Worm (Caenorhabditis elegans): Measurements from ENCODE around the gene hrg-7.

The hrg-7 gene

DNA sequence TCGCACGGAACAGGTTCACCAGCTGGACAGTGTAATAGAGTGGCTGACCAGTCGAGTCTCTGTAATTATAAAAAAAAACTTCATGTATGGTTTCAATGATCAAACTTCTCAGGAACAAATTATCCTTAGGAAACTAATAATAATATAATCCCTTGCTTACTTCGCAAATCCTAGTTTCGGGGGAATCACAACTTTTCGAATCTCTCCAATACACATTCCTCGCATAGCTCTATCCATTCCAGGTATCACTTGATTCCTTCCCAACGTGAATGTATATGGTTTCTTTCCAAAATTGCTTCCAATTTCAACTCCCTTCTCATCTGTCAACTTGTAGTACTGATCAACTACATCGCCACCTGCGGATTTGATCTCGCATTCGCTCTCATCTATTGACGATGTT is 44.5 kb downstream of the hrg-7 start:
- TF ChIP-seq ztf-29 (GFP tag; IDR thresholded peaks at IDR 0.05), result no peak
- TF ChIP-seq ztf-23 (GFP tag; IDR thresholded peaks at IDR 0.05), result no peak
- TF ChIP-seq tab-1 (GFP tag; IDR thresholded peaks at IDR 0.05), result no peak
- TF ChIP-seq med-1 (GFP tag; optimal IDR thresholded peaks at IDR 0.05; ENCODE audit: insufficient read depth), result no peak
- no peak for TF ChIP-seq ref-1 (GFP tag; conservative IDR thresholded peaks at IDR 0.05)
- TF ChIP-seq cog-1 (tag; optimal IDR thresholded peaks at IDR 0.05), result no peak

DNA sequence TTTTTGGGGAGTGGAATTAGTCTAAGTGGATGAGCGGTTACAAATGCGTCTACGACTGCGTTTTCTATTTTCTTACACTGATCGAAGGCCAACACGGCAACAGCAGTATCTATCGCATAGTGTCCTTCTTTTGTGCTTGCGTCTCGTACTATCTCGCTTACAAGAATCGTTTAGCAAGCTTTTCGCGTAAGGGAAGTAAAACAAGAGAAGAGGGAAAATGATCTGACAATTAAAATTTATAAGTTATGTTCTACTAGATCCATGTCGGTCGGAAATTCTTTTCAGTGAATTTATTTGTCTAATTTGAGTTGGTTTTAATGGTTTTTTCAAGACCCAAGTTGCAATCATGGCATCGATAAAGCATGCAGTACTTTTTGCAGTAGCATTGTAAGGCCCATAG is 45.2 kb downstream of the hrg-7 start, which contains the start of gene fkb-4:
TSS of gene fkb-4 (minus strand) at position 101 of the 400 bp plus-strand sequence.
- TF ChIP-seq flt-1 (GFP tag; IDR thresholded peaks at IDR 0.05) (no peak), ref-1 (GFP tag; conservative IDR thresholded peaks at IDR 0.05) (no peak), ztf-23 (GFP tag; IDR thresholded peaks at IDR 0.05) (no peak), med-1 (GFP tag; optimal IDR thresholded peaks at IDR 0.05; ENCODE audit: insufficient read depth) (no peak), klf-2 (GFP tag; conservative IDR thresholded peaks at IDR 0.05) (no peak), ztf-29 (GFP tag; IDR thresholded peaks at IDR 0.05) (no peak), cog-1 (tag; optimal IDR thresholded peaks at IDR 0.05) (no peak), T22C8.4 (GFP tag; IDR thresholded peaks at IDR 0.05) (no peak), tab-1 (GFP tag; IDR thresholded peaks at IDR 0.05) (no peak)

DNA sequence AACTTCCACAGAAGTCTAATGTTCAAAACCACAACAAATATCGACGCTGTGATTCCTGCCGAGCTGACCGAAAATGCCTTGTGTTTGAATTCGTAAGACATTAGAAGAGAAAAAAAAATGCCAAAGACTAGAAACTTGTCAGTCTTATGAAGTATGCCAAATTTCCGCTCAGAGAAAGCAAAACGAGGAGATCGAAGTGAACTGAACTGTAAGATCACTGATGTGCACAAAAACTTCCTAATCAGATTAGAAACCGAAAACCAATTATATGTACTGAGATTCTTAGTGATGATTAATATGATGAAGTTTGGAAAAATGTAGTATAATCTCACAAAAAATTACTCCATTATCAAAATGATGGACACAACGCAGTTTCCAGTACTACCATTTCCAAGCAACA is 46.6 kb downstream of the hrg-7 start, which contains the start of gene srbc-44:
TSS of gene srbc-44 (minus strand) at position 101 of the 400 bp plus-strand sequence.
- TF ChIP-seq flt-1 (GFP tag; IDR thresholded peaks at IDR 0.05) (no peak), T22C8.4 (GFP tag; IDR thresholded peaks at IDR 0.05) (no peak), med-1 (GFP tag; optimal IDR thresholded peaks at IDR 0.05; ENCODE audit: insufficient read depth) (no peak), ztf-29 (GFP tag; IDR thresholded peaks at IDR 0.05) (no peak), ref-1 (GFP tag; conservative IDR thresholded peaks at IDR 0.05) (no peak), cog-1 (tag; optimal IDR thresholded peaks at IDR 0.05) (no peak), klf-2 (GFP tag; conservative IDR thresholded peaks at IDR 0.05) (no peak)

DNA sequence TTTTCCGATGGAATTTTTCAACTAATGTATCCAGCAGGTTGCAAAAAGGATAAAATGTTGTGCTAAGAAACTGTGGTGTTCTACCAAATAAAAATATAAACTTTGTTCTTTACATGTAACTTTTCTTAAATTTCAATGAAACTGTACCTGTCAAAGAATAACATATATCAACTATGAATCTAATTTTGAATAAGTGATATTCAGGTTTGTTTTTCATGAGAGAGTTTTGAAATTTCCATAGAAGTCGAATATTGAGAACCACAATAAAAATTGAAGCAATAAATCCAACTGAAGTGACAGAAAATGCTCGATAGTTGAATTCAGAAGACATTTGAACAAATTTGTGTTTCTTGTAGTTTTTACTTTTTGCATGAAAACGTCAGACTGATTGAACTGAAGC is 48.3 kb downstream of the hrg-7 start, which contains the start of gene srbc-43:
TSS of gene srbc-43 (minus strand) at position 331 of the 400 bp plus-strand sequence.
- TF ChIP-seq tab-1 (GFP tag; IDR thresholded peaks at IDR 0.05) (no peak), med-1 (GFP tag; optimal IDR thresholded peaks at IDR 0.05; ENCODE audit: insufficient read depth) (no peak), klf-2 (GFP tag; conservative IDR thresholded peaks at IDR 0.05) (no peak), ztf-23 (GFP tag; IDR thresholded peaks at IDR 0.05) (no peak), T22C8.4 (GFP tag; IDR thresholded peaks at IDR 0.05) (no peak), ref-1 (GFP tag; conservative IDR thresholded peaks at IDR 0.05) (no peak), cog-1 (tag; optimal IDR thresholded peaks at IDR 0.05) (no peak), flt-1 (GFP tag; IDR thresholded peaks at IDR 0.05) (no peak), ztf-29 (GFP tag; IDR thresholded peaks at IDR 0.05) (no peak)

DNA sequence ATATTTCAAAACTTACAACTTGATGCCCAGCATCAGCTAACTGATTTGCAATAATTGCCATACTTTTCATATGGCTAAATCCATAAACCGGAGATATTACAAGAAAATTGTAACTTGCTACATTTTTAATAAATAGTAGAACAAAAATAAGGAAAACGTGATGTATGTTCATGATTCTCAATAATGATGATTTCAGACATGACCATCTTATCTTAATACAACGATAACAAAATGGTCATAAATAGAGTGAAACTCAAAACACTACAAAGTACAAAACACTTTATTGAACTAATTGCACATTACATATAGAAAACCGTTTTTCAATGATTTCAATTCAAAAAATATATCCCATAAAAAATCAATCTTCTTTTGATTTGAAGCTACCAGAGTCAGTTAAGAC is 50.9 kb downstream of the hrg-7 start, which contains the start of gene ugt-5:
TSS of gene ugt-5 (minus strand) at position 214 of the 400 bp plus-strand sequence.
- no peak for TF ChIP-seq tab-1 (GFP tag; IDR thresholded peaks at IDR 0.05)

Measured in whole organism, midembryonic.